Worm (Caenorhabditis elegans) whole organism, young adult: ENCODE results near the gene mua-3.

Experiments
- C06A6.2 ChIP-seq: fragments of 200-800 bp; sonication (Bioruptor generic); conservative IDR thresholded peaks from 2 replicates; pipeline ENCODE4 v1.3.6; 2022; ENCODE audit warnings: missing genetic modification characterization, missing compliant biosample characterization
- C17E4.6 ChIP-seq: fragments of 200-800 bp; sonication (Bioruptor generic); IDR thresholded peaks from 2 replicates; pipeline ENCODE4 v1.3.6; 2022; ENCODE audit warnings: missing genetic modification reagents, missing genetic modification characterization, missing compliant biosample characterization
- F22D6.2 ChIP-seq: sonication (generic microtip); optimal IDR thresholded peaks from 2 replicates; lab custom pipeline; 2016; ENCODE audit warnings: mild to moderate bottlenecking, missing genetic modification characterization, missing compliant biosample characterization
- F23B12.7 ChIP-seq: sonication (generic microtip); optimal IDR thresholded peaks from 2 replicates; lab custom pipeline; 2017; ENCODE audit warnings: missing genetic modification characterization, mild to moderate bottlenecking, missing compliant biosample characterization, antibody characterized with exemption, moderate library complexity; ENCODE audit not compliant: insufficient read depth
- F33H1.4 ChIP-seq: fragments of 200-800 bp; sonication (Bioruptor generic); IDR thresholded peaks from 2 replicates; pipeline ENCODE4 v1.3.6; 2022; ENCODE audit warnings: missing genetic modification reagents, missing genetic modification characterization, missing compliant biosample characterization
- F37B4.10 ChIP-seq: fragments of 200-800 bp; sonication (Bioruptor generic); IDR thresholded peaks from 2 replicates; pipeline ENCODE4 v1.3.6; 2022; ENCODE audit warnings: missing genetic modification characterization, missing compliant biosample characterization
- F39B2.1 ChIP-seq: fragments of 200-800 bp; sonication (Bioruptor generic); IDR thresholded peaks from 2 replicates; pipeline ENCODE4 v1.3.6; 2022; ENCODE audit warnings: missing genetic modification reagents, missing genetic modification characterization, missing compliant biosample characterization
- F52B5.7 ChIP-seq: sonication (generic microtip); optimal IDR thresholded peaks from 2 replicates; lab custom pipeline; 2016; ENCODE audit warnings: mild to moderate bottlenecking, missing genetic modification characterization, missing compliant biosample characterization
- K12H6.12 ChIP-seq: fragments of 200-800 bp; sonication (Bioruptor generic); optimal IDR thresholded peaks from 2 replicates; lab custom pipeline; 2018; ENCODE audit warnings: mild to moderate bottlenecking, missing genetic modification characterization, missing compliant biosample characterization
- T26A5.8 ChIP-seq: sonication (generic microtip); optimal IDR thresholded peaks from 2 replicates; lab custom pipeline; 2016; ENCODE audit warnings: missing genetic modification characterization, missing compliant biosample characterization
- Y53G8AR.9 ChIP-seq: fragments of 200-800 bp; sonication (Bioruptor generic); conservative IDR thresholded peaks from 2 replicates; pipeline ENCODE4 v1.3.6; 2022; ENCODE audit warnings: missing genetic modification reagents, missing genetic modification characterization, missing compliant biosample characterization
- Y79H2A.3 ChIP-seq: fragments of 200-800 bp; sonication (Bioruptor generic); conservative IDR thresholded peaks from 2 replicates; pipeline ENCODE4 v1.3.6; 2022; ENCODE audit warnings: missing genetic modification reagents, missing genetic modification characterization, missing compliant biosample characterization
- ama-1 ChIP-seq, 3 experiments: fragments of 150-350 bp in 1 of 3; sonication (generic microtip) in 2 of 3; optimal IDR thresholded peaks; 2 replicates each; lab custom pipeline; 2014 to 2018; ENCODE audit warnings: missing biosample characterization in 2 of 3, missing genetic modification characterization in 2 of 3, missing genetic modification reagents in 2 of 3
- aptf-2 ChIP-seq: fragments of 200-800 bp; sonication (Bioruptor generic); conservative IDR thresholded peaks from 2 replicates; pipeline ENCODE4 v1.3.6; 2022; ENCODE audit warnings: missing genetic modification reagents, missing genetic modification characterization, missing compliant biosample characterization
- athp-1 ChIP-seq: sonication (generic microtip); optimal IDR thresholded peaks from 2 replicates; lab custom pipeline; 2017; ENCODE audit warnings: mild to moderate bottlenecking, missing genetic modification characterization, missing compliant biosample characterization
- attf-5 ChIP-seq: fragments of 200-800 bp; sonication (Bioruptor generic); optimal IDR thresholded peaks from 2 replicates; lab custom pipeline; 2018; ENCODE audit warnings: mild to moderate bottlenecking, missing genetic modification characterization, missing compliant biosample characterization
- bed-2 ChIP-seq: fragments of 200-800 bp; sonication (Bioruptor generic); IDR thresholded peaks from 2 replicates; pipeline ENCODE4 v1.3.6; 2022; ENCODE audit warnings: missing genetic modification reagents, missing genetic modification characterization, missing compliant biosample characterization
- cebp-1 ChIP-seq, 2 experiments: fragments of 200-800 bp in 1 of 2; sonication (Bioruptor generic) in 1 of 2; sonication (generic microtip) in 1 of 2; IDR thresholded peaks in 1 of 2; optimal IDR thresholded peaks in 1 of 2; 2 replicates each; pipeline versions ENCODE4 v1.3.6 to Lab custom; 2017 to 2022; ENCODE audit warnings: missing compliant biosample characterization in 2 of 2, missing genetic modification characterization in 2 of 2, mild to moderate bottlenecking in 1 of 2, missing genetic modification reagents in 1 of 2, moderate library complexity in 1 of 2
- cebp-2 ChIP-seq: fragments of 200-800 bp; sonication (Bioruptor generic); IDR thresholded peaks from 2 replicates; pipeline ENCODE4 v1.3.6; 2022; ENCODE audit warnings: missing genetic modification characterization, missing compliant biosample characterization
- ceh-58 ChIP-seq: fragments of 200-800 bp; sonication (Bioruptor generic); IDR thresholded peaks from 2 replicates; pipeline ENCODE4 v1.3.6; 2022; ENCODE audit warnings: missing genetic modification characterization, missing compliant biosample characterization
- ceh-91 ChIP-seq: fragments of 200-800 bp; sonication (Bioruptor generic); IDR thresholded peaks from 2 replicates; pipeline ENCODE4 v1.3.6; 2022; ENCODE audit warnings: missing genetic modification reagents, missing genetic modification characterization, missing compliant biosample characterization
- egrh-3 ChIP-seq: fragments of 200-800 bp; sonication (Bioruptor generic); IDR thresholded peaks from 2 replicates; pipeline ENCODE4 v1.3.6; 2022; ENCODE audit warnings: missing genetic modification reagents, missing genetic modification characterization, missing compliant biosample characterization
- fkh-3 ChIP-seq: sonication (generic microtip); optimal IDR thresholded peaks from 2 replicates; lab custom pipeline; 2016; ENCODE audit warnings: mild to moderate bottlenecking, missing genetic modification characterization, missing compliant biosample characterization
- gei-17 ChIP-seq: fragments of 200-800 bp; sonication (Bioruptor generic); optimal IDR thresholded peaks from 2 replicates; lab custom pipeline; 2018; ENCODE audit warnings: mild to moderate bottlenecking, missing genetic modification characterization, missing compliant biosample characterization
- hmg-20 ChIP-seq: fragments of 200-800 bp; sonication (Bioruptor generic); IDR thresholded peaks from 2 replicates; pipeline ENCODE4 v1.3.6; 2022; ENCODE audit warnings: missing genetic modification reagents, missing genetic modification characterization, missing compliant biosample characterization
- hrde-1 ChIP-seq: sonication (generic microtip); optimal IDR thresholded peaks from 2 replicates; lab custom pipeline; 2016; ENCODE audit warnings: missing genetic modification characterization, mild to moderate bottlenecking, missing compliant biosample characterization, moderate library complexity, missing genotype, missing genetic modification reagents, borderline replicate concordance
- lsl-1 ChIP-seq: fragments of 200-800 bp; sonication (Bioruptor generic); optimal IDR thresholded peaks from 2 replicates; lab custom pipeline; 2018; ENCODE audit warnings: mild to moderate bottlenecking, missing genetic modification characterization, moderate library complexity, missing compliant biosample characterization
- lsy-27 ChIP-seq: sonication (generic microtip); optimal IDR thresholded peaks from 2 replicates; lab custom pipeline; 2017; ENCODE audit warnings: missing genetic modification characterization, mild to moderate bottlenecking, missing compliant biosample characterization, antibody characterized with exemption, missing genotype, borderline replicate concordance; ENCODE audit not compliant: insufficient read depth
- madf-6 ChIP-seq: fragments of 200-800 bp; sonication (Bioruptor generic); IDR thresholded peaks from 2 replicates; pipeline ENCODE4 v1.3.6; 2022; ENCODE audit warnings: missing genetic modification reagents, missing genetic modification characterization, missing compliant biosample characterization
- mcd-1 ChIP-seq: fragments of 200-800 bp; sonication (Bioruptor generic); IDR thresholded peaks from 2 replicates; pipeline ENCODE4 v1.3.6; 2022; ENCODE audit warnings: missing genetic modification reagents, missing genetic modification characterization, missing compliant biosample characterization
- mxl-1 ChIP-seq: sonication (generic microtip); optimal IDR thresholded peaks from 2 replicates; lab custom pipeline; 2016; ENCODE audit warnings: missing genetic modification characterization, missing compliant biosample characterization
- nfyb-1 ChIP-seq: fragments of 200-800 bp; sonication (Bioruptor generic); IDR thresholded peaks from 2 replicates; pipeline ENCODE4 v1.3.6; 2022; ENCODE audit warnings: missing genetic modification reagents, missing genetic modification characterization, missing compliant biosample characterization
- nhr-80 ChIP-seq: sonication (generic microtip); optimal IDR thresholded peaks from 2 replicates; lab custom pipeline; 2016; ENCODE audit warnings: missing genetic modification characterization, missing compliant biosample characterization
- rcor-1 ChIP-seq: fragments of 200-800 bp; sonication (Bioruptor generic); IDR thresholded peaks from 2 replicates; pipeline ENCODE4 v1.3.6; 2022; ENCODE audit warnings: missing genetic modification reagents, missing genetic modification characterization, missing compliant biosample characterization
- repo-1 ChIP-seq: sonication (generic microtip); optimal IDR thresholded peaks from 2 replicates; lab custom pipeline; 2017; ENCODE audit warnings: mild to moderate bottlenecking, missing genetic modification characterization, missing compliant biosample characterization
- snpc-1.3 ChIP-seq: sonication (generic microtip); optimal IDR thresholded peaks from 2 replicates; lab custom pipeline; 2017; ENCODE audit warnings: missing genetic modification characterization, mild to moderate bottlenecking, missing compliant biosample characterization, antibody characterized with exemption, moderate library complexity, missing genotype, missing genetic modification reagents; ENCODE audit not compliant: insufficient read depth
- tbx-9 ChIP-seq: sonication (generic microtip); optimal IDR thresholded peaks from 2 replicates; lab custom pipeline; 2016; ENCODE audit warnings: borderline replicate concordance, missing genetic modification characterization, inconsistent platforms, missing compliant biosample characterization
- unc-130 ChIP-seq: sonication (generic microtip); optimal IDR thresholded peaks from 2 replicates; lab custom pipeline; 2016; ENCODE audit warnings: missing genetic modification reagents, missing genetic modification characterization, missing compliant biosample characterization
- unc-62 ChIP-seq: fragments of 150-350 bp; optimal IDR thresholded peaks from 2 replicates; lab custom pipeline; 2014; ENCODE audit warnings: missing biosample characterization, missing genetic modification reagents, missing genetic modification characterization
- ztf-18 ChIP-seq: sonication (generic microtip); optimal IDR thresholded peaks from 2 replicates; lab custom pipeline; 2016; ENCODE audit warnings: missing genotype, mild to moderate bottlenecking, missing genetic modification characterization, missing compliant biosample characterization
- ztf-26 ChIP-seq: sonication (generic microtip); optimal IDR thresholded peaks from 2 replicates; lab custom pipeline; 2017; ENCODE audit warnings: missing genetic modification characterization, missing compliant biosample characterization
- ztf-6 ChIP-seq: fragments of 200-800 bp; sonication (Bioruptor generic); IDR thresholded peaks from 2 replicates; pipeline ENCODE4 v1.3.6; 2022; ENCODE audit warnings: missing genetic modification reagents, missing genetic modification characterization, missing compliant biosample characterization

mua-3 gene

ce11 chrIII:10209703-10210102 lies 49.2 kb downstream of the mua-3 start, which contains the start of gene T20G5.9 (continued):
- TF ChIP-seq K12H6.12 (tag; lab: Kevin White, UChicago) (no peak), athp-1 (tag; lab: Kevin White, UChicago) (peak; percentile 57), F22D6.2 (tag; lab: Kevin White, UChicago) (no peak), unc-62 (GFP tag; lab: Kevin White, UChicago) (no peak), aptf-2 (GFP tag; lab: Robert Waterston, UW) (no peak), egrh-3 (no peak), mcd-1 (0 out of 2 replicates have a peak, but pooled peaks have one; percentile 25), nhr-80 (tag; lab: Kevin White, UChicago) (no peak), gei-17 (GFP tag; lab: Kevin White, UChicago) (no peak), F33H1.4 (GFP tag; lab: Robert Waterston, UW) (peak; percentile 42; the same call in 1 of the 2 replicates)

- no peak for TF ChIP-seq cebp-1 (GFP tag; IDR thresholded peaks at IDR 0.05; lab: Robert Waterston, UW)
- TF ChIP-seq cebp-1 (tag; optimal IDR thresholded peaks at IDR 0.05; lab: Kevin White, UChicago): peak; percentile 16
- peak; percentile 46 for TF ChIP-seq lsl-1 (GFP tag; lab: Kevin White, UChicago)
- no peak for TF ChIP-seq tbx-9 (tag; lab: Kevin White, UChicago)
- no peak for TF ChIP-seq T26A5.8
Measured at ce11 chrIII:10211889-10212494, 51.5 kb downstream of the mua-3 start, which contains the start of the genes blos-1 and best-18. TSS of gene blos-1 (minus strand) at chrIII:10211946. TSS of gene best-18 (plus strand) at chrIII:10212396.

- peak; percentile 68 for TF ChIP-seq madf-6 (GFP tag; lab: Robert Waterston, UW)
- TF ChIP-seq F37B4.10 (GFP tag; lab: Robert Waterston, UW): 0 out of 2 replicates have a peak, but pooled peaks have one; percentile 91
- peak; percentile 95 for TF ChIP-seq repo-1
- TF ChIP-seq snpc-1.3 (tag; lab: Kevin White, UChicago): no peak
- peak; percentile 68 for TF ChIP-seq ztf-26
- TF ChIP-seq Y79H2A.3 (GFP tag; lab: Robert Waterston, UW): 0 out of 2 replicates have a peak, but pooled peaks have one; percentile 42
- peak; percentile 96 for TF ChIP-seq Y53G8AR.9 (GFP tag; lab: Robert Waterston, UW)
- 0 out of 2 replicates have a peak, but pooled peaks have one; percentile 3 for TF ChIP-seq hmg-20 (GFP tag; lab: Robert Waterston, UW)
- peak; percentile 92 for TF ChIP-seq athp-1 (tag; lab: Kevin White, UChicago)
- TF ChIP-seq attf-5 (GFP tag; lab: Kevin White, UChicago): peak; percentile 44
- TF ChIP-seq cebp-2 (GFP tag; lab: Robert Waterston, UW): peak; percentile 52; the same call in 1 of the 2 replicates
- no peak for TF ChIP-seq unc-62 (GFP tag; lab: Kevin White, UChicago)
- no peak for TF ChIP-seq lsy-27 (tag; lab: Kevin White, UChicago)
- TF ChIP-seq ceh-91 (GFP tag; lab: Robert Waterston, UW): no peak
- peak; percentile 89 for TF ChIP-seq nfyb-1
- peak; percentile 22 for TF ChIP-seq T26A5.8
- TF ChIP-seq ztf-6 (GFP tag; lab: Robert Waterston, UW): no peak
- TF ChIP-seq unc-130 (GFP tag; lab: Kevin White, UChicago): peak; percentile 21
- TF ChIP-seq F23B12.7 (tag; lab: Kevin White, UChicago): no peak
- no peak for TF ChIP-seq F39B2.1 (GFP tag; lab: Robert Waterston, UW)
- peak; percentile 28; the same call in 1 of the 2 replicates for TF ChIP-seq C17E4.6
- peak; percentile 58; the same call in 1 of the 2 replicates for TF ChIP-seq C06A6.2 (GFP tag; lab: Robert Waterston, UW)
- peak; percentile 47 for TF ChIP-seq F33H1.4 (GFP tag; lab: Robert Waterston, UW)
- peak; percentile 95 for TF ChIP-seq ama-1 (optimal IDR thresholded peaks at IDR 0.05; lab: Kevin White, UChicago)
- TF ChIP-seq ama-1 (GFP tag; optimal IDR thresholded peaks at IDR 0.05; lab: Kevin White, UChicago): peak; percentile 61 to 77
- TF ChIP-seq rcor-1 (GFP tag; lab: Robert Waterston, UW): peak; percentile 54
- peak; percentile 45 for TF ChIP-seq mxl-1 (tag; lab: Kevin White, UChicago)
- TF ChIP-seq hrde-1: peak; percentile 76
- TF ChIP-seq F52B5.7 (tag; lab: Kevin White, UChicago): peak; percentile 81
- TF ChIP-seq bed-2 (GFP tag; lab: Robert Waterston, UW): no peak
- TF ChIP-seq ztf-18: peak; percentile 16
- TF ChIP-seq ceh-58 (GFP tag; lab: Robert Waterston, UW): 0 out of 2 replicates have a peak, but pooled peaks have one; percentile 6
- TF ChIP-seq fkh-3 (tag; lab: Kevin White, UChicago): peak; percentile 51
Measured at ce11 chrIII:10214540-10214979, 54.1 kb downstream of the mua-3 start.
